Worm (Caenorhabditis elegans) whole organism, L3 larva: ENCODE results near the gene Y47D7A.7.

ENCODE experiments used
- R02D3.7 ChIP-seq: fragments of 150-350 bp; optimal IDR thresholded peaks from 2 replicates; lab custom pipeline; 2014; ENCODE audit warnings: missing biosample characterization, missing genetic modification characterization
- ZK546.5 ChIP-seq: sonication (generic microtip); optimal IDR thresholded peaks from 2 replicates; lab custom pipeline; 2017; ENCODE audit warnings: missing biosample characterization, missing genetic modification characterization
- aly-2 ChIP-seq: fragments of 150-350 bp; optimal IDR thresholded peaks from 2 replicates; lab custom pipeline; 2014; ENCODE audit warnings: missing biosample characterization, missing genetic modification characterization
- ceh-16 ChIP-seq: sonication (generic microtip); optimal IDR thresholded peaks from 2 replicates; lab custom pipeline; 2017; ENCODE audit warnings: missing biosample characterization, missing genetic modification characterization
- ceh-28 ChIP-seq: fragments of 150-350 bp; optimal IDR thresholded peaks from 2 replicates; lab custom pipeline; 2014; ENCODE audit warnings: missing biosample characterization, missing genetic modification reagents, missing genetic modification characterization
- ceh-9 ChIP-seq: sonication (generic microtip); optimal IDR thresholded peaks from 2 replicates; lab custom pipeline; 2018; ENCODE audit warnings: missing biosample characterization, missing genetic modification characterization
- daf-12 ChIP-seq: fragments of 150-350 bp; optimal IDR thresholded peaks from 2 replicates; lab custom pipeline; 2014; ENCODE audit warnings: missing biosample characterization, missing genetic modification reagents, missing genetic modification characterization
- egl-27 ChIP-seq: sonication (generic microtip); optimal IDR thresholded peaks from 4 replicates; lab custom pipeline; 2017; ENCODE audit warnings: missing biosample characterization, missing genetic modification reagents, missing genetic modification characterization
- egl-5 ChIP-seq: fragments of 150-350 bp; optimal IDR thresholded peaks from 2 replicates; lab custom pipeline; 2017; ENCODE audit warnings: missing biosample characterization, missing genetic modification reagents, missing genetic modification characterization, inconsistent platforms
- elt-1 ChIP-seq: fragments of 150-350 bp; optimal IDR thresholded peaks from 2 replicates; lab custom pipeline; 2014; ENCODE audit warnings: missing biosample characterization, missing genetic modification characterization
- elt-2 ChIP-seq: sonication (generic microtip); optimal IDR thresholded peaks from 2 replicates; lab custom pipeline; 2016; ENCODE audit warnings: missing genetic modification reagents, mild to moderate bottlenecking, missing genetic modification characterization, missing compliant biosample characterization
- eor-1 ChIP-seq, 2 experiments: fragments of 150-350 bp; optimal IDR thresholded peaks; 2 replicates each; lab custom pipeline; 2014 to 2018; ENCODE audit warnings: missing biosample characterization in 2 of 2, missing genetic modification characterization in 2 of 2
- fkh-10 ChIP-seq: sonication (generic microtip); optimal IDR thresholded peaks from 2 replicates; lab custom pipeline; 2017; ENCODE audit warnings: missing biosample characterization, missing genetic modification reagents, missing genetic modification characterization
- fkh-2 ChIP-seq: fragments of 150-350 bp; optimal IDR thresholded peaks from 2 replicates; lab custom pipeline; 2014; ENCODE audit warnings: missing biosample characterization, missing genetic modification reagents, missing genetic modification characterization
- hmg-11 ChIP-seq: sonication (generic microtip); optimal IDR thresholded peaks from 2 replicates; lab custom pipeline; 2016; ENCODE audit warnings: missing genetic modification characterization, missing compliant biosample characterization
- jun-1 ChIP-seq: fragments of 150-350 bp; optimal IDR thresholded peaks from 2 replicates; lab custom pipeline; 2014; ENCODE audit warnings: missing biosample characterization, missing genetic modification reagents, missing genetic modification characterization
- lin-15B ChIP-seq: fragments of 150-350 bp; optimal IDR thresholded peaks from 2 replicates; lab custom pipeline; 2014; ENCODE audit warnings: missing biosample characterization, missing genetic modification characterization
- lin-39 ChIP-seq: fragments of 150-350 bp; optimal IDR thresholded peaks from 2 replicates; lab custom pipeline; 2018; ENCODE audit warnings: missing biosample characterization, missing genetic modification reagents, missing genetic modification characterization
- lsy-12 ChIP-seq: sonication (generic microtip); optimal IDR thresholded peaks from 2 replicates; lab custom pipeline; 2016; ENCODE audit warnings: mild to moderate bottlenecking, missing genetic modification characterization, missing compliant biosample characterization
- mdl-1 ChIP-seq: fragments of 150-350 bp; optimal IDR thresholded peaks from 2 replicates; lab custom pipeline; 2014; ENCODE audit warnings: missing biosample characterization, missing genetic modification characterization
- nfya-1 ChIP-seq: sonication (generic microtip); optimal IDR thresholded peaks from 2 replicates; lab custom pipeline; 2017; ENCODE audit warnings: missing genetic modification characterization, mild to moderate bottlenecking, missing compliant biosample characterization, antibody characterized with exemption, moderate library complexity; ENCODE audit not compliant: insufficient read depth
- nhr-11 ChIP-seq: fragments of 150-350 bp; optimal IDR thresholded peaks from 2 replicates; lab custom pipeline; 2014; ENCODE audit warnings: missing biosample characterization, missing genetic modification characterization
- nhr-12 ChIP-seq: fragments of 150-350 bp; optimal IDR thresholded peaks from 2 replicates; lab custom pipeline; 2014; ENCODE audit warnings: missing biosample characterization, missing genetic modification characterization
- nhr-25 ChIP-seq: sonication (generic microtip); optimal IDR thresholded peaks from 2 replicates; lab custom pipeline; 2017; ENCODE audit warnings: missing biosample characterization, missing genetic modification characterization
- nhr-28 ChIP-seq: fragments of 150-350 bp; optimal IDR thresholded peaks from 2 replicates; lab custom pipeline; 2014; ENCODE audit warnings: missing biosample characterization, missing genetic modification characterization
- nhr-43 ChIP-seq: sonication (generic microtip); optimal IDR thresholded peaks from 2 replicates; lab custom pipeline; 2016; ENCODE audit warnings: mild to moderate bottlenecking, missing genetic modification characterization, missing compliant biosample characterization; ENCODE audit not compliant: poor library complexity, severe bottlenecking
- nhr-67 ChIP-seq: fragments of 150-350 bp; optimal IDR thresholded peaks from 2 replicates; lab custom pipeline; 2014; ENCODE audit warnings: missing biosample characterization, missing genetic modification characterization
- nhr-77 ChIP-seq: fragments of 150-350 bp; optimal IDR thresholded peaks from 2 replicates; lab custom pipeline; 2014; ENCODE audit warnings: missing biosample characterization, missing genetic modification characterization
- pha-4 ChIP-seq: fragments of 150-350 bp; optimal IDR thresholded peaks from 2 replicates; lab custom pipeline; 2014; ENCODE audit warnings: missing biosample characterization, missing genetic modification reagents, missing genetic modification characterization
- pqm-1 ChIP-seq: fragments of 150-350 bp; optimal IDR thresholded peaks from 2 replicates; lab custom pipeline; 2017; ENCODE audit warnings: missing biosample characterization, missing genetic modification characterization, inconsistent platforms
- sea-2 ChIP-seq: fragments of 150-350 bp; sonication (generic microtip); optimal IDR thresholded peaks from 4 replicates; lab custom pipeline; 2014; ENCODE audit warnings: missing biosample characterization, missing genetic modification reagents, missing genetic modification characterization
- skn-1 ChIP-seq: fragments of 150-350 bp; optimal IDR thresholded peaks from 2 replicates; lab custom pipeline; 2014; ENCODE audit warnings: missing biosample characterization, missing genetic modification characterization
- snpc-4 ChIP-seq: fragments of 150-350 bp; optimal IDR thresholded peaks from 2 replicates; lab custom pipeline; 2014; ENCODE audit warnings: missing biosample characterization, missing genetic modification characterization
- tbx-2 ChIP-seq: sonication (generic microtip); optimal IDR thresholded peaks from 2 replicates; lab custom pipeline; 2016; ENCODE audit warnings: mild to moderate bottlenecking, missing genetic modification characterization, missing compliant biosample characterization
- unc-39 ChIP-seq: sonication (generic microtip); optimal IDR thresholded peaks from 4 replicates; lab custom pipeline; 2017; ENCODE audit warnings: missing biosample characterization, missing genetic modification characterization
- unc-62 ChIP-seq: fragments of 150-350 bp; sonication (generic microtip); optimal IDR thresholded peaks from 4 replicates; lab custom pipeline; 2014; ENCODE audit warnings: missing biosample characterization, missing genetic modification reagents, missing genetic modification characterization
- zag-1 ChIP-seq: fragments of 150-350 bp; optimal IDR thresholded peaks from 2 replicates; lab custom pipeline; 2014; ENCODE audit warnings: missing biosample characterization, missing genetic modification characterization
- ztf-4 ChIP-seq: fragments of 150-350 bp; optimal IDR thresholded peaks from 2 replicates; lab custom pipeline; 2014; ENCODE audit warnings: missing biosample characterization, missing genetic modification characterization

The Y47D7A.7 gene

DNA sequence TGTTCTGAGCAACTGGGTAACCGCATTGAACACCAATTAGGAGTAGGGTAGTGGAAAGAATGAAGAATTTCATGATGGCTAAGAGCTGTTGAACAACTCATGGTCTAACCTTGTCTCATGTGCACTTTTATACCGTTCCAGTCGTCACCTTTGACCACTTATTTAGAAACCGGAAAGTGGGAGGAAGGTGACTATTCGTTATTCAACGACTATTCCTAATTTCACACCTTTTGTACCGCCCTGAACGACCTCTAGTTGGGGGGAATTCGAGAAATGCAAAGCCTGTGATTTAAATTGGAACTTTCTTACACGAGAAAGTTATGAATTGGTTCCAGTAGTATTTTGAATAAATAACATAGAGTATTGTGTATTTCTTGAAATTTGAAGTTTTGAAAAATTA is 9.9 kb upstream of the Y47D7A.7 start, which contains the start of gene Y47D7A.12:
Y47D7A.12 (minus strand) TSS at position 101 of the 400 bp plus-strand sequence.
- TF ChIP-seq jun-1 (tag; lab: Kevin White, UChicago): no peak
- no peak for TF ChIP-seq sea-2 (GFP tag; lab: Kevin White, UChicago)
- no peak for TF ChIP-seq daf-12 (tag; lab: Kevin White, UChicago)
- no peak for TF ChIP-seq nhr-25 (tag; lab: Kevin White, UChicago)

DNA sequence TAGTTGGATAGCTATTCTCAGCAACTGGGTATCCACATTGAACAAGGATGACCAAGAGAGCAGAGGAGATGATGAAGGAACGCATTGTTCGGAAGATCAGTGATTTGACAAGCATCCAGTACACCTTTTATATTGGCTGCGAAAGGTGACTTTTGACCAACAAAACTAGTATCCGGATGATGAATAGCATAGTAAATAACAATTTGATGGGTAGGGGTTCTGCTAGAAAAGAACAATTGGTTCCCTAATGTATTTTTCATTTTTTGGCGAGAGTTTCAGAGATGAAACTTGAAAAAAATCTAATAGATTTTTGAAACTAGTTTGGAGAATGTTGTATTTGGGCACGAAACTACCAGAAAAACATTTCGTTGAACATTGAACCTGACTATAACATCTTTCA is 8.5 kb upstream of the Y47D7A.7 start, which contains the start of gene Y47D7A.11:
Y47D7A.11 (minus strand) TSS at position 101 of the 400 bp plus-strand sequence.
- TF ChIP-seq ztf-4 (no peak), R02D3.7 (tag; lab: Kevin White, UChicago) (no peak), zag-1 (tag; lab: Kevin White, UChicago) (no peak), daf-12 (tag; lab: Kevin White, UChicago) (no peak), skn-1 (tag; lab: Kevin White, UChicago) (no peak), sea-2 (GFP tag; lab: Kevin White, UChicago) (no peak), nhr-77 (tag; lab: Kevin White, UChicago) (no peak), ceh-16 (tag; lab: Kevin White, UChicago) (no peak), elt-2 (tag; lab: Kevin White, UChicago) (no peak), nhr-28 (no peak), snpc-4 (tag; lab: Kevin White, UChicago) (no peak), nfya-1 (tag; lab: Kevin White, UChicago) (no peak), unc-62 (GFP tag; lab: Kevin White, UChicago) (no peak), nhr-43 (tag; lab: Kevin White, UChicago) (no peak), hmg-11 (tag; lab: Kevin White, UChicago) (no peak), pqm-1 (tag; lab: Kevin White, UChicago) (no peak), nhr-11 (tag; lab: Kevin White, UChicago) (no peak), nhr-12 (tag; lab: Kevin White, UChicago) (no peak)

DNA sequence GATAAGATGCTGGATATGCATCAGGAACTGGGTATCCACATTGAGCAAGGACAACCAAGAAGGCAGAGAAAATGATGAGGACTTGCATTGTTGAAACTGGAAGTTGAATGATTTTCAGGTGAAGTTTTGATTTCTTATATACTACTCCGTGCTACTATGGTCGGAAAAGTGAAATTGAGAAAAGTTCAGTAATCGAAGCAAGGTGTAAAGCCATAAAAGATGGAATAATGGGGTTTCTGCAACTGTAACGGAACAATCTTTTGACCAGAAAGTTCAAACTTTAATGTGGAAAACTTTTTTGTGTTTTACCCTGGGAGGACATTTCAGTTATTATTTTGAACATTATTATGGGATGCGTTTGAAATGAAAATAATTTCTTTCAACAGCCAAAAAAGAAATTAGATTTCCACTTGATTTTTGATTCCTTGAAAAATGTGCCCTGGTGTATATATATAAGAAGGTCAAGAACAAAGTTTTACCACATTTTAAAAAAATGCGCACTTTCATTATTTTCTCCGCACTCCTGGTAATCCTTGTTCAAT is 4.3 kb upstream of the Y47D7A.7 start, which contains the start of the genes Y47D7A.9 and Y47D7A.19:
Y47D7A.9 (minus strand) TSS at position 101 of the 542 bp plus-strand sequence.
Y47D7A.19 (plus strand) TSS at position 492 of the 542 bp plus-strand sequence.
- no peak for TF ChIP-seq fkh-2 (tag; lab: Kevin White, UChicago)
- no peak for TF ChIP-seq fkh-10 (GFP tag; lab: Kevin White, UChicago)
- TF ChIP-seq unc-39 (tag; lab: Kevin White, UChicago): no peak
- TF ChIP-seq unc-62 (GFP tag; lab: Kevin White, UChicago): no peak
- no peak for TF ChIP-seq ceh-16 (tag; lab: Kevin White, UChicago)
- TF ChIP-seq zag-1 (tag; lab: Kevin White, UChicago): no peak
- TF ChIP-seq nhr-11 (tag; lab: Kevin White, UChicago): no peak
- TF ChIP-seq pha-4 (tag; lab: Kevin White, UChicago): no peak
- no peak for TF ChIP-seq ceh-9
- no peak for TF ChIP-seq ztf-4
- no peak for TF ChIP-seq lin-15B (tag; lab: Kevin White, UChicago)
- TF ChIP-seq egl-27: no peak
- TF ChIP-seq nhr-25 (tag; lab: Kevin White, UChicago): no peak
- TF ChIP-seq egl-5 (tag; lab: Kevin White, UChicago): no peak
- TF ChIP-seq snpc-4 (tag; lab: Kevin White, UChicago): no peak
- TF ChIP-seq lsy-12 (tag; lab: Kevin White, UChicago): no peak
- TF ChIP-seq hmg-11 (tag; lab: Kevin White, UChicago): no peak
- no peak for TF ChIP-seq eor-1 (tag; optimal IDR thresholded peaks at IDR 0.05; lab: Kevin White, UChicago)
- TF ChIP-seq elt-1: no peak
- TF ChIP-seq ZK546.5 (tag; lab: Kevin White, UChicago): no peak
- TF ChIP-seq, all 47 proteins: peak for 0

DNA sequence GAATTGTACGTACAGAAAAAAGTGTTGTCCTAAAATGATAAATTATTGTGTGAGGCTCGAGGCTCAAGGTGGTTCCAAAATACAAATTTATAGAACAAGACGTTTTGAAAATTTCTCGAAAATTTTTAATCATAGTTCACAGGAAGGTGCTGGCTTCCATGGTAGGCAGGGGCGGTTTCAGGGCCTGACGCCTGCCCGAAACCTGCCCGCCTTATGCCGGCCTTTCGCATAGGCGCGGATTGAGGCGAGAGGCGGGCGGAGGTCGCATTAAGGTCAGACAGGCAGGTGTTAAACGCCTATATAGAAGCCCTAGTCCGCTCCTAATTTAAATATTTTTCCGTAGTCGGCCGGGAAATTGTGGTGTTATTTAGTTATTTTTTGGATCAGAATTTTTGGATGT is 3.4 kb upstream of the Y47D7A.7 start:
- TF ChIP-seq nhr-67 (no peak), egl-27 (no peak), fkh-2 (tag; lab: Kevin White, UChicago) (no peak), aly-2 (no peak), elt-1 (no peak), lin-39 (no peak), nhr-25 (tag; lab: Kevin White, UChicago) (no peak), ZK546.5 (tag; lab: Kevin White, UChicago) (no peak), pqm-1 (tag; lab: Kevin White, UChicago) (no peak), daf-12 (tag; lab: Kevin White, UChicago) (no peak), tbx-2 (tag; lab: Kevin White, UChicago) (no peak), hmg-11 (tag; lab: Kevin White, UChicago) (no peak), mdl-1 (tag; lab: Kevin White, UChicago) (no peak), pha-4 (tag; lab: Kevin White, UChicago) (no peak), ceh-28 (tag; lab: Kevin White, UChicago) (no peak), eor-1 (tag; optimal IDR thresholded peaks at IDR 0.05; lab: Kevin White, UChicago) (no peak), jun-1 (tag; lab: Kevin White, UChicago) (no peak)
